Fruit fly (Drosophila melanogaster): ENCODE results near the gene Doc2.

The Doc2 gene

DNA sequence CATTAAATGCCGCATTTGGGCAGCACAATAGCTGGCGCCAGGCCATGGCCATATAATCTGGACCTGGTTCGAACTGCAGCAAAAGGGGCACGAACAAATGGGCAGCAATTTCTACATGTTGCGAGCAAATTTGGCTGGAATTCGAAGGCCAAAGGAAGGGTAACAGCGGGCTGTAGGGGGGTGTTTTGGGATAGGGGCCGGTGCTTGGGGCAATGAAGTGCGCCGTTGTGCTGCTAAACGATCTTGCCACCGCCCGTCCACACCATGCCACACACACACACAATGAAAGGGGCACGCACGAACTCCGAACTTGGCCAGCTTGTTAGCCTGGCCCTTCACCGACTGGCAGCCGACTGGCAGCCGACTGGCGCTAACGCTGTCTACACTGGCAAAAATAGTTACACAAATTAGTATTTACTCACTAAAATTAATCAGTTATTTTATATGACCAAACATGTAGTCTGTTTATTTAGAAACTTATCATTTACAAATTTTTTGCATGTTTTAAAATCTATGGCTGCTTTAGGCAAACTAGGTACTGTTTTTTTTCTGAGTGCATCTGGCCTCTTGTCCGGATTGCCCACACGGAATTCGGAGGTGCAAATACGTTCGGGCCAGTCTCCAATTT, 15.1 kb upstream of the Doc2 start (continued):
- TF ChIP-seq CG3919 (GFP tag; optimal IDR thresholded peaks at IDR 0.05) (peak; percentile 84), Eip93F (GFP tag; optimal IDR thresholded peaks at IDR 0.05) (no peak), Hr38 (GFP tag; optimal IDR thresholded peaks at IDR 0.05) (no peak), fd59A (GFP tag; optimal IDR thresholded peaks at IDR 0.05) (no peak), CG10669 (GFP tag; optimal IDR thresholded peaks at IDR 0.05) (peak; percentile 77), dac (GFP tag; optimal IDR thresholded peaks at IDR 0.05) (no peak), Eip75B (GFP tag; optimal IDR thresholded peaks at IDR 0.05) (no peak), Hr4 (GFP tag; optimal IDR thresholded peaks at IDR 0.05) (no peak), Ets21C (GFP tag; optimal IDR thresholded peaks at IDR 0.05) (peak; percentile 24), CG9139 (GFP tag; optimal IDR thresholded peaks at IDR 0.05) (peak; percentile 52), CG6163 (GFP tag; IDR thresholded peaks at IDR 0.05) (peak; percentile 84), CG8632 (GFP tag; optimal IDR thresholded peaks at IDR 0.05) (peak; percentile 36), CG11902 (GFP tag; optimal IDR thresholded peaks at IDR 0.05) (peak; percentile 70), CG32006 (GFP tag; optimal IDR thresholded peaks at IDR 0.05) (peak; percentile 16), CG15336 (GFP tag; IDR thresholded peaks at IDR 0.05) (peak; percentile 42; the same call in 1 of the 2 replicates), vri (GFP tag; optimal IDR thresholded peaks at IDR 0.05) (peak; percentile 61), topi (GFP tag; optimal IDR thresholded peaks at IDR 0.05) (peak; percentile 81)

dm6 chr3L:9033537-9033936, 14.5 kb upstream of the Doc2 start:
- TF ChIP-seq CG10631 (GFP tag; optimal IDR thresholded peaks at IDR 0.05) (peak; percentile 40), CG16779 (tag; optimal IDR thresholded peaks at IDR 0.05) (no peak), svp (GFP tag) (peak; percentile 76), eg (GFP tag; IDR thresholded peaks at IDR 0.05) (no peak), cyc (GFP tag; optimal IDR thresholded peaks at IDR 0.05) (peak; percentile 48), CG8119 (GFP tag; IDR thresholded peaks at IDR 0.05) (no peak), Eip78C (GFP tag) (peak; percentile 80), Smox (GFP tag; optimal IDR thresholded peaks at IDR 0.05) (peak; percentile 50), dsx (GFP tag; optimal IDR thresholded peaks at IDR 0.05; ENCODE audit: poor library complexity, severe bottlenecking) (peak; percentile 9), vri (GFP tag; optimal IDR thresholded peaks at IDR 0.05) (peak; percentile 12), spab (GFP tag; optimal IDR thresholded peaks at IDR 0.05) (no peak), Hr39 (GFP tag; optimal IDR thresholded peaks at IDR 0.05) (peak; percentile 36), CG1621 (tag; optimal IDR thresholded peaks at IDR 0.05) (no peak), topi (GFP tag; optimal IDR thresholded peaks at IDR 0.05) (peak; percentile 39), CG6163 (GFP tag; IDR thresholded peaks at IDR 0.05) (no peak), CG3919 (GFP tag; optimal IDR thresholded peaks at IDR 0.05) (peak; percentile 59), acj6 (GFP tag; optimal IDR thresholded peaks at IDR 0.05) (peak; percentile 51), CG11762 (GFP tag; optimal IDR thresholded peaks at IDR 0.05; ENCODE audit: insufficient read depth) (peak; percentile 23), Gug (GFP tag; IDR thresholded peaks at IDR 0.05) (no peak), CG6276 (GFP tag; optimal IDR thresholded peaks at IDR 0.05) (no peak), salr (GFP tag; optimal IDR thresholded peaks at IDR 0.05) (peak in 1 of 2 experiments; percentile 7), fd85E (GFP tag; optimal IDR thresholded peaks at IDR 0.05) (no peak), lz (GFP tag; optimal IDR thresholded peaks at IDR 0.05) (peak; percentile 58), Sox14 (GFP tag; optimal IDR thresholded peaks at IDR 0.05) (peak; percentile 26), CG11294 (GFP tag; IDR thresholded peaks at IDR 0.05) (no peak), CG6854 (GFP tag; optimal IDR thresholded peaks at IDR 0.05) (peak; percentile 37), CG6792 (GFP tag; optimal IDR thresholded peaks at IDR 0.05) (peak; percentile 36), fd59A (GFP tag; optimal IDR thresholded peaks at IDR 0.05) (peak; percentile 2), Eip93F (GFP tag; optimal IDR thresholded peaks at IDR 0.05) (no peak), achi (GFP tag; optimal IDR thresholded peaks at IDR 0.05) (peak; percentile 45), CG4318 (GFP tag; optimal IDR thresholded peaks at IDR 0.05) (no peak), CG8319 (GFP tag; optimal IDR thresholded peaks at IDR 0.05) (no peak), Met (GFP tag; optimal IDR thresholded peaks at IDR 0.05) (peak; percentile 51), Sox102F (GFP tag; optimal IDR thresholded peaks at IDR 0.05) (peak; percentile 15), CG3032 (tag; optimal IDR thresholded peaks at IDR 0.05) (peak; percentile 47), fkh (GFP tag; optimal IDR thresholded peaks at IDR 0.05) (no peak), Blimp-1 (GFP tag; optimal IDR thresholded peaks at IDR 0.05) (peak; percentile 20), Hr4 (GFP tag; optimal IDR thresholded peaks at IDR 0.05) (no peak), OdsH (GFP tag; optimal IDR thresholded peaks at IDR 0.05) (peak; percentile 57), CG15336 (GFP tag; IDR thresholded peaks at IDR 0.05) (peak; percentile 39; the same call in 1 of the 2 replicates), CG10669 (GFP tag; optimal IDR thresholded peaks at IDR 0.05) (peak; percentile 39)

Measured in whole organism, prepupa.